Worm (Caenorhabditis elegans) whole organism, midembryonic: Measurements from ENCODE around the gene fbxb-58.

Experiments used
- T22C8.4 ChIP-seq: fragments of 200-800 bp; sonication (Bioruptor generic); IDR thresholded peaks from 2 replicates; pipeline ENCODE4 v1.3.6; 2022; ENCODE audit warnings: missing genetic modification characterization, missing compliant biosample characterization
- cog-1 ChIP-seq: sonication (generic microtip); optimal IDR thresholded peaks from 2 replicates; lab custom pipeline; 2016; ENCODE audit warnings: missing genetic modification characterization, missing compliant biosample characterization
- flt-1 ChIP-seq: fragments of 200-800 bp; sonication (Bioruptor generic); IDR thresholded peaks from 2 replicates; pipeline ENCODE4 v1.3.6; 2022; ENCODE audit warnings: missing genetic modification characterization, missing compliant biosample characterization
- klf-2 ChIP-seq: fragments of 200-800 bp; sonication (Bioruptor generic); conservative IDR thresholded peaks from 2 replicates; pipeline ENCODE4 v1.3.6; 2022; ENCODE audit warnings: missing genetic modification reagents, missing genetic modification characterization, missing compliant biosample characterization
- med-1 ChIP-seq: sonication (generic microtip); optimal IDR thresholded peaks from 2 replicates; lab custom pipeline; 2017; ENCODE audit warnings: missing genetic modification characterization, mild to moderate bottlenecking, missing compliant biosample characterization, antibody characterized with exemption, missing genetic modification reagents; ENCODE audit not compliant: insufficient read depth
- ref-1 ChIP-seq: fragments of 200-800 bp; sonication (Bioruptor generic); conservative IDR thresholded peaks from 2 replicates; pipeline ENCODE4 v1.3.6; 2022; ENCODE audit warnings: missing genetic modification reagents, missing genetic modification characterization, missing compliant biosample characterization
- tab-1 ChIP-seq: fragments of 200-800 bp; sonication (Bioruptor generic); IDR thresholded peaks from 2 replicates; pipeline ENCODE4 v1.3.6; 2022; ENCODE audit warnings: missing genetic modification characterization, missing compliant biosample characterization
- ztf-23 ChIP-seq: fragments of 200-800 bp; sonication (Bioruptor generic); IDR thresholded peaks from 2 replicates; pipeline ENCODE4 v1.3.6; 2022; ENCODE audit warnings: missing genetic modification reagents, missing genetic modification characterization, missing compliant biosample characterization
- ztf-29 ChIP-seq: fragments of 200-800 bp; sonication (Bioruptor generic); IDR thresholded peaks from 2 replicates; pipeline ENCODE4 v1.3.6; 2022; ENCODE audit warnings: missing genetic modification reagents, missing genetic modification characterization, missing compliant biosample characterization

Gene fbxb-58

DNA sequence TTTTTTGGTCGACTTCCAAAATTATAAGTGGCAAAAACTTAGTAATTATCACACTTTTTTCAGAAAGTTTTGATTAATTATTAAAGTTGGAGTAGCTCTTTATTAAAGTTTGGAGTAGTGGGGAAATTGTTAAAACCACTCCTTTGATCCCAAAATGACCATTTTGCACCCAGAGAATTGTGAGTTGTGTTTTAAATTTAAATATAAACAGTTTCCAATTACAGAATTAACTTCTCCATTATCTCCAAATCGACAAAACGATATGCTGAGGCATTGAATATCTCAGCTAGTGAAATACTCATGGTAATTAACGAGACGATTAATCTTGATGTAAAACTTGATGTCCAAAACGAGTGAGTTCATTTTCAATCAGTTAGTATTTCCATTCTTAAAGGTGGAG, at the start of gene fbxb-58:
Gene fbxb-58 (plus strand): TSS at position 301 of the 400 bp plus-strand sequence.
- TF ChIP-seq flt-1 (GFP tag; lab: Robert Waterston, UW) (no peak), ztf-29 (GFP tag; lab: Robert Waterston, UW) (no peak), cog-1 (tag; lab: Kevin White, UChicago) (no peak), tab-1 (GFP tag; lab: Robert Waterston, UW) (no peak), ztf-23 (GFP tag; lab: Robert Waterston, UW) (no peak), med-1 (no peak), T22C8.4 (GFP tag; lab: Robert Waterston, UW) (no peak), ref-1 (GFP tag; lab: Robert Waterston, UW) (no peak), klf-2 (GFP tag; lab: Robert Waterston, UW) (no peak)

- no peak for TF ChIP-seq ztf-23 (GFP tag; lab: Robert Waterston, UW)
- no peak for TF ChIP-seq klf-2 (GFP tag; lab: Robert Waterston, UW)
Measured at ce11 chrX:1578682-1579081, 49.3 kb upstream of the fbxb-58 start.

DNA sequence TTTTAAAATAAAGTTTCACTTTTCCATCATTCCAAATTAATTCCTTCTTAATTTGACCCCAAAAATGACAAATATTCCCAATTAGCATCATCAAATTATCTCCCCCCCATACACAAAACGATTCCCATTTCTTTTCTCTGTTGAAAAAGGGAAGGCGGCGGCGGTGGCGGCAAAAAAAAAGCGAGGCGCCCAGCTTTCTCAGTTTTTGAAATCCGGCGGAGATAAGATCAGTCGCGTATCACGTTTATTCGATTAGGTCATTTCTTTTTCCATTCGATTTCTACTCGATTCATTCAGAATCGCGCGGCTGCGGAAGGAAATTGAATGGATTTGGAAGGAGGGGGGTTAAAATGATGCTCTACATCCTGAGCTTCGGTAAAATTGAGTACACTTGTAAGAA, 44.0 kb upstream of the fbxb-58 start:
- TF ChIP-seq T22C8.4 (GFP tag; lab: Robert Waterston, UW) (no peak), ref-1 (GFP tag; lab: Robert Waterston, UW) (no peak), med-1 (no peak), tab-1 (GFP tag; lab: Robert Waterston, UW) (no peak), ztf-29 (GFP tag; lab: Robert Waterston, UW) (no peak), cog-1 (tag; lab: Kevin White, UChicago) (no peak), flt-1 (GFP tag; lab: Robert Waterston, UW) (no peak)

DNA sequence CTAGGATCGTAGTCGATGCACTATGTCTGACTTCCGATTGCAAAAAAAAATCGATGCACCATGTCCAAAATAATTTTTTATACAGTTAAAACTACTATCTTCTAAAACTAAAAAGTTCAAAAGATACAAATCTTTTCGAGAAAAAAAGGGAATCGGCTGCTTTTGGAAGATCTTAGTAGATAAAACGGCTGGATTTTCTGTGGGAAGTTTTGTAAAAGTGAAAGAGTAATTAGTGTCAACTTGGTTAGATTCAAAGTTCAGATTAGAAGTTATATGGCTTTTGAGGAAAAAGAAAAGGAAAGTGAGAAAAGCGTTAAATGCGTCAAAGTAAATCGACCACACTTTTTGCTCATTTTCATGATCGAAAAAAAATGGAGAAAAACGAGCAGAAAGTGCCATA, 40.9 kb upstream of the fbxb-58 start:
- TF ChIP-seq ztf-23 (GFP tag; lab: Robert Waterston, UW) (no peak), klf-2 (GFP tag; lab: Robert Waterston, UW) (no peak), cog-1 (tag; lab: Kevin White, UChicago) (no peak), tab-1 (GFP tag; lab: Robert Waterston, UW) (no peak), T22C8.4 (GFP tag; lab: Robert Waterston, UW) (no peak), ztf-29 (GFP tag; lab: Robert Waterston, UW) (no peak)

DNA sequence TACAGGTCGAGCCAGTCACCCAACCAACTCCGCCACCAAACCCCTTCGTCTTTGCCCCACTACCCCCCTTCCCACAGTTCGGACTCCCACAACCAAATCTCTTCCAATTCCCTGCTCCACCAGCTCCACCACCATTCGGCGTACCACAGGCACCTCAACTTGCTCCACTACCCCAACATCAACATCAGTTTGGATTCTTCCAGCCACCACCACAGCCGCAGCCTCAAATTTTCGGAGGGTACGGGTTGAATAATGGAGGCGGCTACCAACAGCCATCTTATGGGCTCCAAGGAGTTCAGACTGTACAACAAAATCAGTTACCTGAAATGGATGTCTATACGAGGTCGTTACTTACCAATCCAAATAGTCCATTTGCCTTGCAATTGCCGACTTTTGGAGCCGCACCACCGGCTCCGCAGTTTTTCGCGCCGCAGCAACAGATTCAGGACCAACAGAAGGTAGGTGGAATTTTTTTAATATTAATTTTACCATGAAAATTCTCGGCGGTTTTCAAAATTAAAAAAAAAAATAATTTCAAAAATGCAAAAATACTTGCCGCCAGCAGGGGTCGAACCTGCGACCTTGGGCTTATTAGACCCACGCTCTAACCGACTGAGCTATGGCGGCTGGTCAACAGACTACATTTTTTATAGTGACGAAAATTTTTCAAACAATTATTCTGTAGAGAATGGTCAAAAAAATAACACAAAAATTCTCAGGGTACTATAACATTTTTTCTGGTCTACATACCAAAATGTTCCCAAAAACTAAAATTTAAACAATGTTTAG, 38.6 kb upstream of the fbxb-58 start:
- no peak for TF ChIP-seq T22C8.4 (GFP tag; lab: Robert Waterston, UW)
- TF ChIP-seq ref-1 (GFP tag; lab: Robert Waterston, UW), result no peak
- no peak for TF ChIP-seq flt-1 (GFP tag; lab: Robert Waterston, UW)
- no peak for TF ChIP-seq klf-2 (GFP tag; lab: Robert Waterston, UW)
- no peak for TF ChIP-seq tab-1 (GFP tag; lab: Robert Waterston, UW)
- no peak for TF ChIP-seq ztf-29 (GFP tag; lab: Robert Waterston, UW)
- TF ChIP-seq med-1, result no peak
- TF ChIP-seq cog-1 (tag; lab: Kevin White, UChicago), result no peak
- no peak for TF ChIP-seq ztf-23 (GFP tag; lab: Robert Waterston, UW)

- TF ChIP-seq ztf-29 (GFP tag; lab: Robert Waterston, UW) (no peak), med-1 (no peak)
Measured at ce11 chrX:1589962-1590361, 38.0 kb upstream of the fbxb-58 start.

DNA sequence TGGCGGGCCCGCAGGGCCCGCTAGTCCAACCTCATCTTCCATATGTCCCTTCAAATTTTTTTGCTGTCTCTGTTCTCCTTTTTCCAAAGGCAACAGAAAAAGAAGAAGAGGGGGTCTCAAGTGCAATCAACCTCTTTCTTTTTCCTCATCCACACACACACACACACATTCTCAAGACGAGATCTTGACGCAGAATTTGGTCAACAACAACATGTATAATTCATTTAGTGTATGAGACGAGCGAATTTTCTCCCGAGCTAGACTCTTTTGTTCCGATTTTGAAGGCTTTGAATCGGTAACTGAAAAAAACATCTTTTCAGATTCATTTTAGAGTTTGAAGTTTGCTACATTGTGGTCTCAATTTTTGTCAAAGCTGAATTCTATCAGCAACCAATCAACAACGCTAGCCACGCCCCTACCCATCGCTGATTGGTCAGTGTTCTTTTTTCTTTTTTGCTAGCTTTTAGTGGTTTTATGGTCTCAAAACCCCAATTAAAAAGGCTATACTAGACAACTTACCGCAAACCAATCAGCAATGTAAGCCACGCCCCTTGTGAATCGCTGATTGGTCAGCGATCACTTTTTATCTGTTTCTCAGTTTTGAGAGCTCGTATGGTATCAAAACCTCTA, 29.8 kb upstream of the fbxb-58 start:
- no peak for TF ChIP-seq T22C8.4 (GFP tag; lab: Robert Waterston, UW)
- no peak for TF ChIP-seq flt-1 (GFP tag; lab: Robert Waterston, UW)
- TF ChIP-seq ref-1 (GFP tag; lab: Robert Waterston, UW), result no peak
- no peak for TF ChIP-seq med-1
- TF ChIP-seq ztf-23 (GFP tag; lab: Robert Waterston, UW), result no peak
- no peak for TF ChIP-seq tab-1 (GFP tag; lab: Robert Waterston, UW)
- no peak for TF ChIP-seq cog-1 (tag; lab: Kevin White, UChicago)
- TF ChIP-seq ztf-29 (GFP tag; lab: Robert Waterston, UW), result no peak
- no peak for TF ChIP-seq klf-2 (GFP tag; lab: Robert Waterston, UW)

DNA sequence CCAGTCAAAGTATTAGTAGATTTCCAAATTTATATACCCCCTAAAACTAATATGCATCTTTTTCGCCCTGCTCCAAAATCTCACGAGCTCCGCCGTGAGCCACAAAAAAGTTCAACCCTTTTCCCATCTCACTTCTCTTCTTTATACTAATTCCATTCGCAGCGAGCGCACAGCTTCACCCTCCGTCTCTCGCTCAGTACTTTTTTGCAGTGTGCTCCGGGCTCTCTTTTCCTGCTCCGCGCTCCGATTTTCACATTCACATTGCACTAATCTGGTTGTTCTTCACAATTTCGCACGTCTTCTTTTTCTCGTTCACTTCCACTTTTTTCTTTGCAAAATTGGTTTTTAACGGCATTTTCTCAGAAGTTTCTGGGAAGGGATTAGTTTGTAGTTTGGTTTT, 28.6 kb upstream of the fbxb-58 start:
- TF ChIP-seq cog-1 (tag; lab: Kevin White, UChicago) (no peak), med-1 (no peak), ztf-23 (GFP tag; lab: Robert Waterston, UW) (no peak), ref-1 (GFP tag; lab: Robert Waterston, UW) (no peak), tab-1 (GFP tag; lab: Robert Waterston, UW) (no peak), klf-2 (GFP tag; lab: Robert Waterston, UW) (no peak), T22C8.4 (GFP tag; lab: Robert Waterston, UW) (no peak), ztf-29 (GFP tag; lab: Robert Waterston, UW) (no peak), flt-1 (GFP tag; lab: Robert Waterston, UW) (no peak)

DNA sequence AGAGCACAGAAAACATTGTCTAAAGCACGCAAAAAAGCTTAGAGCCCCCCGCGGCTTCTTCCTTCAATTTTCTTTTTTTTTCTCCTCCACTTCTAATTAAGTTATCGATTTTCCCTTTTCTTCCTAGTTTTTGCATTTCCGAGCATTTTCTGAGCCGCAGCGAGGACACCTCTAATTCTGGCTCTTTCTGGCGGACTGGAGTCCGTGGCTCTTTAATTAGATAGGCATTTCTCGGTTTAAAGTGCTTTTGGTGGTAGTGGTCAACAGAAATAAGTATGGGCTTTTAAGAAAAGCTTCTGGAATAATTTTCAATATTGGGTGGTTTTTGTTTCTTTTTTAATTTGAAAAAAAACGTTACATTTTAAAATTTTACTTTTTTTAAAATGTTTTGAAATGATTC, 26.4 kb upstream of the fbxb-58 start:
- TF ChIP-seq flt-1 (GFP tag; lab: Robert Waterston, UW) (no peak), tab-1 (GFP tag; lab: Robert Waterston, UW) (no peak), ztf-29 (GFP tag; lab: Robert Waterston, UW) (no peak), klf-2 (GFP tag; lab: Robert Waterston, UW) (no peak), med-1 (no peak), cog-1 (tag; lab: Kevin White, UChicago) (no peak), T22C8.4 (GFP tag; lab: Robert Waterston, UW) (no peak)
